Fruit fly (Drosophila melanogaster): ENCODE data around the gene crok.

DNA sequence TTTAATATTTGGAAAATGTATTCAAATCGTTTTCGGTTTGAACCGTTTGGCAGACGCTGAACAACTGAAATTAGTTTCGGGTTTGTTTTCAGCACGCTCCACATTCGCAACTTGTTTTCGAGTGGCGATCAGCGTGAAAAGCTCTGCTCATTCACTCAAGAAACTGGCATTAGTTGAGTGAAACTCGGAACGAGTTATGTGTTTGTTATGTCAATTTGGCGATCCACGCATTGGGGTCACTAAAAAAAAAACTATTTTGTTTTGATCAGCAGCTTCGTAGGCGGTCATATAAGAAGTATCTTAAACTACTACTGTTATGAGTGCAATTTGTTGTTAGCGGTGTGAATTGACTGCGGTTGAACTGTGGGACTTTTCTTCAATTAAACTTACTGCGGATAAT lies 4.8 kb downstream of the crok start, which contains the start of gene atilla:
- TF ChIP-seq sug (tag; optimal IDR thresholded peaks at IDR 0.05), result no peak
- no peak for TF ChIP-seq ash1 (GFP tag; optimal IDR thresholded peaks at IDR 0.05)
- no peak for TF ChIP-seq CG6854 (GFP tag; optimal IDR thresholded peaks at IDR 0.05)
- no peak for TF ChIP-seq Bteb2 (GFP tag; optimal IDR thresholded peaks at IDR 0.05)

Data from whole organism, embryonic.